Worm (Caenorhabditis elegans): ENCODE results near the gene pinn-4.

The pinn-4 gene

DNA sequence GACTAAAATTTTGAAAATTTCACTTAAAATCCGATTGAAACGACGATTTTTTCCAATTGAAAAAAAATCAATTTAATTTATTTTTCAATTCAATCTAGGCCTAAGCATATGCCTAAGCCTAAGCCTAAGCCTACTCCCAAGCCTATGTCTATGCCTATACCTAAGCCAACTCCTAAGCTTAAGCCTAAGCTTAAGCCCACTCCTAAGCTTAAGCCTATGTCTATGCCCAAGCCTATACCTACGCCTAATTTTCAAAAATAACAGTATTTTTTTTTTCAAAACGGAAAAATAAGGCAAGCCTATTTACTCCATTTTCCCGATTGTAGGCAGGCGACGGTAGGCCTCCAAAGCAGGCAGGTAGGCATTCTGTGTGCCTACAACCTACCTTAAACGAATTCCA lies 41.5 kb downstream of the pinn-4 start:
- TF ChIP-seq hnd-1 (tag; optimal IDR thresholded peaks at IDR 0.05) (no peak), ceh-36 (tag; optimal IDR thresholded peaks at IDR 0.05) (peak; percentile 52), sea-1 (GFP tag; conservative IDR thresholded peaks at IDR 0.05) (no peak)

DNA sequence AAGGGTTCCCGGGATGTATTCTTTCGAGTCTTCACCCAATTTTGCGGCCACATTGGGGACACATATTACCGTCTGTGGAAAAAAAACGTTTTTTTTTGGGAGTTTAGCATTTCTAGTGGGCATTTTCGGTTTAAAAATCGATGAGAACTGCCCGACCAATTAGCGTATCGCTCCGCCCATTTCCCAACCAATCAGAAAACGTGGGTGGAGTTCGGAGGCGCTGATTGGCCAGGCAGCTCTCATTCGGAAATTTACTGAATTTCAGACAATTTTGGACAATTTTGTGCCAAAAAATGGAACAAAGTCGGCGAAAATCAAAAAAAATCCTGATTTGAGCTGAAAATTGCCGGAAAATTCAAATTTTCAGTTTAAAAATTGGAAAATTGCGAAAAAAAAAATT lies 43.8 kb downstream of the pinn-4 start:
- TF ChIP-seq tra-4 (tag; optimal IDR thresholded peaks at IDR 0.05) (no peak), ceh-36 (tag; optimal IDR thresholded peaks at IDR 0.05) (no peak), F13C5.2 (tag; optimal IDR thresholded peaks at IDR 0.05) (no peak), ceh-13 (GFP tag; optimal IDR thresholded peaks at IDR 0.05) (no peak), hmg-4 (GFP tag; optimal IDR thresholded peaks at IDR 0.05) (no peak), tbx-37 (GFP tag; conservative IDR thresholded peaks at IDR 0.05) (no peak), sea-1 (GFP tag; conservative IDR thresholded peaks at IDR 0.05) (no peak), ama-1 (optimal IDR thresholded peaks at IDR 0.05) (no peak), hmbx-1 (tag; optimal IDR thresholded peaks at IDR 0.05) (no peak), ets-7 (tag; optimal IDR thresholded peaks at IDR 0.05) (no peak)

DNA sequence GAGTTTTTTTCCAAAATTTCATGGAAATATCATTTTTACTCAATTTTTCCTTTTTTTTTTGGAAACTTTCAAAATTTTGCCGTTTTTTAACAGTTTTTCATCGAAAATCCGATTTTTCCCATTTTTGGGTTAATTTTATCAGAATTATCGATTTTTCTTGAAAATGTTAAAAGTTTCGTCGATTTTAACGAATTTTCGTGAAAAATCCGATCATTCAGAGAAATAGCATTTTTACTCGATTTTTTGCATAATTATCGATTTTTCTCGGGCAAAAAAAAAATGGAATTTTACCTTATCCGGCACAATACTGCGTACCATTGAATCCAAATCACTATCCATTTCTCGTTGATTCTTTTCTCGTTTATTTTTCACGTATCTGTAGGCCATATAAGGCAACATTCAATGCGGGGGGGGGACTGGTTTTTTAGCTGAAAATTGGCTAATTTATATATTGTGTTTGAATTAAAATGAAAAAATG lies 44.4 kb downstream of the pinn-4 start, which contains the start of gene tbc-14:
Gene tbc-14 (minus strand): TSS at position 428 of the 478 bp plus-strand sequence.
- TF ChIP-seq aly-1 (tag; optimal IDR thresholded peaks at IDR 0.05) (no peak), tbx-11 (GFP tag; IDR thresholded peaks at IDR 0.05) (no peak), flt-1 (GFP tag; IDR thresholded peaks at IDR 0.05) (no peak), hmg-4 (GFP tag; optimal IDR thresholded peaks at IDR 0.05) (no peak), pes-1 (GFP tag; IDR thresholded peaks at IDR 0.05) (no peak), hmbx-1 (tag; optimal IDR thresholded peaks at IDR 0.05) (no peak), ceh-13 (GFP tag; optimal IDR thresholded peaks at IDR 0.05) (no peak), ama-1 (optimal IDR thresholded peaks at IDR 0.05) (no peak), ceh-36 (tag; optimal IDR thresholded peaks at IDR 0.05) (no peak), scrt-1 (GFP tag; IDR thresholded peaks at IDR 0.05) (no peak), tra-4 (tag; optimal IDR thresholded peaks at IDR 0.05) (no peak), sea-1 (GFP tag; conservative IDR thresholded peaks at IDR 0.05) (no peak), tbx-37 (GFP tag; conservative IDR thresholded peaks at IDR 0.05) (no peak), F13C5.2 (tag; optimal IDR thresholded peaks at IDR 0.05) (no peak), ets-7 (tag; optimal IDR thresholded peaks at IDR 0.05) (no peak), hnd-1 (tag; optimal IDR thresholded peaks at IDR 0.05) (no peak), B0310.2 (tag; optimal IDR thresholded peaks at IDR 0.05) (no peak)

DNA sequence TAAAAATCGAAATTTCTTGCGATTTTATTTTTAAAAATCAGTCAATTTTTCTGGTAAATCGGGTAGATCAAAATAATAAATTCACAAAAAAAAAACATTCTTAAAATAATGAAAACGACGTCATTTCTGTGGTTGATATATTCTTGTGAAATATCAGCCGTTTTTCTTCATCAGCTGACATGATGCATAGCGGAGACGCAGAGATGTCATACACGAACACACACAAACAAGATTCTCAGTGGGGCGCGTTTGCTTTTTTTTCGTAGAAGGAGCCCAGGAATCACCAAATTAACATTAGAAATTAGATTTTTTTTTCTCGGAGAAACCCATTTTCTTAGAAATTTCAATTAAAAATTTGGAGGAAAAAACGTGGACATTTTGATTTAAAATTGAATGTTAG lies 44.9 kb downstream of the pinn-4 start:
- TF ChIP-seq ceh-13 (GFP tag; optimal IDR thresholded peaks at IDR 0.05): no peak
- peak; percentile 21 for TF ChIP-seq F13C5.2 (tag; optimal IDR thresholded peaks at IDR 0.05)

DNA sequence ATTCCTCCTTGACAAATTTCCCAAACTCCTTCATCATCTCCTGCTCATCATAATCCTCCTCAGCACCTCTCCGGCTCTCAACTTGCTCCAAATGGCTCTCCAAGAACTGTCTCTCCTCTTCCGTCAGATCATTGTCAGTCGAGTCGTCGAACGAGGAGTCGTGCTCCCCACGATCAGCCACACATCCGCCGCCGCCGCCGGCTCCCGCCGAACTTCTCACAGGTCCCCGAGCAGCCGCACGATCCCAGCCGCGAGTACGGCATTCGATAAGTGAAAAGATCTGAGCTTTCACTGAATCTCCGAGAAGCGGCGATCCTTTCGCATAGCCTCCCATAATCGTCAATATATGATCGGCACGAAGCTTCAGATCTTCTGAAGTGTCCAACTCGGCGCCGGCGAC lies 48.5 kb downstream of the pinn-4 start:
- TF ChIP-seq B0310.2 (tag; optimal IDR thresholded peaks at IDR 0.05): no peak
- no peak for TF ChIP-seq tbx-11 (GFP tag; IDR thresholded peaks at IDR 0.05)

Measured in whole organism, early embryonic.